Worm (Caenorhabditis elegans) whole organism, L1 larva: ENCODE measurements around the gene spp-10.

Experiments
- Y116A8C.19 ChIP-seq: sonication (generic microtip); optimal IDR thresholded peaks from 2 replicates; lab custom pipeline; 2016; ENCODE audit warnings: missing compliant biosample characterization, missing genetic modification characterization, borderline replicate concordance
- alr-1 ChIP-seq: fragments of 200-800 bp; sonication (Bioruptor generic); optimal IDR thresholded peaks from 2 replicates; lab custom pipeline; 2018; ENCODE audit warnings: borderline replicate concordance, mild to moderate bottlenecking, missing genetic modification characterization, missing compliant biosample characterization
- ama-1 ChIP-seq: fragments of 150-350 bp; optimal IDR thresholded peaks from 2 replicates; lab custom pipeline; 2014
- ceh-63 ChIP-seq: fragments of 200-800 bp; sonication (Bioruptor generic); optimal IDR thresholded peaks from 2 replicates; lab custom pipeline; 2018; ENCODE audit warnings: mild to moderate bottlenecking, missing genetic modification characterization, missing compliant biosample characterization
- ceh-82 ChIP-seq, 3 experiments: fragments of 150-350 bp in 1 of 3; sonication (generic microtip) in 2 of 3; optimal IDR thresholded peaks; 2 replicates each; lab custom pipeline; 2014 to 2017; ENCODE audit warnings: missing biosample characterization in 3 of 3, missing genetic modification characterization in 3 of 3
- efl-1 ChIP-seq, 4 experiments: fragments of 150-350 bp; optimal IDR thresholded peaks in 3 of 4; peaks in 1 of 4; 1 replicate in 1 of 4; 2 replicates in 3 of 4; lab custom pipeline; 2014; ENCODE audit warnings: missing biosample characterization in 2 of 4, missing genetic modification characterization in 2 of 4, missing genetic modification reagents in 2 of 4
- efl-3 ChIP-seq: fragments of 200-800 bp; sonication (Bioruptor generic); optimal IDR thresholded peaks from 2 replicates; lab custom pipeline; 2018; ENCODE audit warnings: mild to moderate bottlenecking, missing genetic modification characterization, missing compliant biosample characterization
- elt-2 ChIP-seq: sonication (generic microtip); optimal IDR thresholded peaks from 2 replicates; lab custom pipeline; 2016; ENCODE audit warnings: missing genetic modification characterization, mild to moderate bottlenecking, inconsistent platforms, missing compliant biosample characterization, missing genetic modification reagents
- elt-3 ChIP-seq, 6 experiments: fragments of 150-350 bp in 1 of 6; sonication (generic microtip); optimal IDR thresholded peaks; 2 replicates each; lab custom pipeline; 2017 to 2018; ENCODE audit warnings: missing biosample characterization in 6 of 6, missing genetic modification characterization in 6 of 6, inconsistent platforms in 1 of 6
- fkh-4 ChIP-seq: sonication (generic microtip); optimal IDR thresholded peaks from 2 replicates; lab custom pipeline; 2016; ENCODE audit warnings: missing compliant biosample characterization, missing genetic modification characterization, borderline replicate concordance
- fkh-8 ChIP-seq: sonication (generic microtip); optimal IDR thresholded peaks from 2 replicates; lab custom pipeline; 2016; ENCODE audit warnings: mild to moderate bottlenecking, missing genetic modification characterization, missing compliant biosample characterization
- hlh-17 ChIP-seq: fragments of 200-800 bp; sonication (Bioruptor generic); optimal IDR thresholded peaks from 2 replicates; lab custom pipeline; 2018; ENCODE audit warnings: missing genetic modification characterization, mild to moderate bottlenecking, missing compliant biosample characterization, moderate library complexity, borderline replicate concordance
- hpl-2 ChIP-seq: fragments of 150-350 bp; optimal IDR thresholded peaks from 2 replicates; lab custom pipeline; 2014; ENCODE audit warnings: missing biosample characterization, missing genetic modification reagents, missing genetic modification characterization
- irx-1 ChIP-seq: sonication (generic microtip); optimal IDR thresholded peaks from 2 replicates; lab custom pipeline; 2016; ENCODE audit warnings: missing genetic modification characterization, missing compliant biosample characterization
- jun-1 ChIP-seq: fragments of 150-350 bp; optimal IDR thresholded peaks from 2 replicates; lab custom pipeline; 2014; ENCODE audit warnings: missing biosample characterization, missing genetic modification reagents, missing genetic modification characterization
- lin-15B ChIP-seq: fragments of 150-350 bp; sonication (generic microtip); optimal IDR thresholded peaks from 3 replicates; lab custom pipeline; 2014; ENCODE audit warnings: missing biosample characterization, missing genetic modification characterization
- lir-3 ChIP-seq: sonication (generic microtip); optimal IDR thresholded peaks from 2 replicates; lab custom pipeline; 2016; ENCODE audit warnings: mild to moderate bottlenecking, missing genetic modification characterization, moderate library complexity, missing compliant biosample characterization; ENCODE audit not compliant: poor library complexity
- lsy-2 ChIP-seq, 2 experiments: fragments of 150-350 bp; optimal IDR thresholded peaks; 2 replicates each; lab custom pipeline; 2014; ENCODE audit warnings: missing biosample characterization in 2 of 2, missing genetic modification characterization in 2 of 2
- mab-9 ChIP-seq: fragments of 200-800 bp; sonication (Bioruptor generic); IDR thresholded peaks from 2 replicates; pipeline ENCODE4 v1.3.6; 2022; ENCODE audit warnings: missing genetic modification reagents, missing genetic modification characterization, missing compliant biosample characterization
- mep-1 ChIP-seq: fragments of 150-350 bp; optimal IDR thresholded peaks from 2 replicates; lab custom pipeline; 2014; ENCODE audit warnings: missing biosample characterization, missing genetic modification characterization
- nhr-12 ChIP-seq: sonication (generic microtip); optimal IDR thresholded peaks from 2 replicates; lab custom pipeline; 2017; ENCODE audit warnings: missing biosample characterization, missing genetic modification characterization
- nhr-237 ChIP-seq: fragments of 150-350 bp; optimal IDR thresholded peaks from 2 replicates; lab custom pipeline; 2014; ENCODE audit warnings: missing biosample characterization, missing genetic modification characterization
- nhr-28 ChIP-seq: fragments of 150-350 bp; optimal IDR thresholded peaks from 2 replicates; lab custom pipeline; 2014; ENCODE audit warnings: missing biosample characterization, missing genetic modification characterization
- nhr-47 ChIP-seq: sonication (generic microtip); optimal IDR thresholded peaks from 2 replicates; lab custom pipeline; 2016; ENCODE audit warnings: mild to moderate bottlenecking, missing genetic modification characterization, moderate library complexity, missing compliant biosample characterization
- nhr-76 ChIP-seq: sonication (generic microtip); optimal IDR thresholded peaks from 2 replicates; lab custom pipeline; 2017; ENCODE audit warnings: missing biosample characterization, missing genetic modification characterization
- nhr-85 ChIP-seq: sonication (generic microtip); peaks from one replicate; lab custom pipeline; 2016; ENCODE audit warnings: missing genetic modification characterization, inconsistent platforms, missing compliant biosample characterization
- nhr-90 ChIP-seq: sonication (generic microtip); optimal IDR thresholded peaks from 2 replicates; lab custom pipeline; 2016; ENCODE audit warnings: mild to moderate bottlenecking, missing genetic modification characterization, missing compliant biosample characterization; ENCODE audit not compliant: poor library complexity
- rnt-1 ChIP-seq: sonication (generic microtip); optimal IDR thresholded peaks from 2 replicates; lab custom pipeline; 2016; ENCODE audit warnings: mild to moderate bottlenecking, missing genetic modification characterization, moderate library complexity, missing compliant biosample characterization
- skn-1 ChIP-seq: fragments of 150-350 bp; optimal IDR thresholded peaks from 2 replicates; lab custom pipeline; 2014; ENCODE audit warnings: missing biosample characterization, missing genetic modification characterization
- snpc-4 ChIP-seq: fragments of 150-350 bp; optimal IDR thresholded peaks from 2 replicates; lab custom pipeline; 2014; ENCODE audit warnings: missing biosample characterization, missing genetic modification characterization
- snu-23 ChIP-seq: sonication (generic microtip); optimal IDR thresholded peaks from 2 replicates; lab custom pipeline; 2016; ENCODE audit warnings: missing genetic modification characterization, missing compliant biosample characterization
- sup-37 ChIP-seq: fragments of 200-800 bp; sonication (Bioruptor generic); optimal IDR thresholded peaks from 2 replicates; lab custom pipeline; 2018; ENCODE audit warnings: mild to moderate bottlenecking, missing genetic modification characterization, missing compliant biosample characterization
- unc-62 ChIP-seq: fragments of 150-350 bp; optimal IDR thresholded peaks from 2 replicates; lab custom pipeline; 2014; ENCODE audit warnings: missing biosample characterization, missing genetic modification reagents, missing genetic modification characterization
- zip-4 ChIP-seq: fragments of 200-800 bp; sonication (Bioruptor generic); optimal IDR thresholded peaks from 2 replicates; lab custom pipeline; 2018; ENCODE audit warnings: mild to moderate bottlenecking, missing genetic modification characterization, moderate library complexity, missing compliant biosample characterization

Gene spp-10

DNA sequence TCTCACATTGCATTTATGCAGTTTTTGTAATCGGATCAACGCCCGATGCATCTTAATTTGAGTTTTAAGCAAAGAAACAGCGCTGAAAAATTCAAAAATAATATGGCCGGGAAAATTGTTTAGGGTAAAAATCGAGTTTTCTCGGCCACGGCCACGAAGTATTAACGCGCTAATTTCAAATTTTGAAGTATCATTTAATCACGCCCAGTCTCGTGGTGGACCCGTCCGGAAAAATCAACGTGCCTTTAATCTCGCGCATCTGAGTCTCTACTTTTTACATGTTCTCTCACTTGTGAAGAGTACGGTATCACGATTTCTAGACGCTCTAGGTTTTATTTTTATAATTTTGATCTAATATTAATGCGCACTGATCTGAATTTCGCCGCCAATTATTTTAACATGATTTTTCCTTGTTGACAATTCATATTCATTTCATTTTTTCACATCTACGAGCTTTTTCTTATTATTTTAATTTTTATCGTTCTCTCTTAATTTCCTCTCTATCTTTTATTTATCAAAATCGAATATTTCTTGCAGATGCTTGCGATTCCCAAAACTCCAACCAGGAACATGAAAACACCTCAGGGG, 21.9 kb downstream of the spp-10 start, which contains the start of the genes acdh-13 and mesp-1 (continued):
- TF ChIP-seq mep-1 (tag; lab: Kevin White, UChicago) (peak; percentile 39), fkh-8 (tag; lab: Kevin White, UChicago) (peak; percentile 29), snpc-4 (tag; lab: Kevin White, UChicago) (peak; percentile 20), fkh-4 (peak; percentile 62), unc-62 (no peak), nhr-28 (tag; lab: Kevin White, UChicago) (no peak), nhr-47 (tag; lab: Kevin White, UChicago) (peak; percentile 70), zip-4 (no peak), efl-1 (optimal IDR thresholded peaks at IDR 0.05; lab: Kevin White, UChicago) (peak; percentile 92 to 93), efl-1 (GFP tag; optimal IDR thresholded peaks at IDR 0.05 in 1 of 2; lab: Kevin White, UChicago) (peak; percentile 92 to 99), sup-37 (GFP tag; lab: Kevin White, UChicago) (no peak), nhr-237 (no peak), rnt-1 (tag; lab: Kevin White, UChicago) (peak; percentile 95), alr-1 (tag; lab: Kevin White, UChicago) (no peak), skn-1 (tag; lab: Kevin White, UChicago) (peak; percentile 31), ama-1 (lab: Kevin White, UChicago) (no peak)

DNA sequence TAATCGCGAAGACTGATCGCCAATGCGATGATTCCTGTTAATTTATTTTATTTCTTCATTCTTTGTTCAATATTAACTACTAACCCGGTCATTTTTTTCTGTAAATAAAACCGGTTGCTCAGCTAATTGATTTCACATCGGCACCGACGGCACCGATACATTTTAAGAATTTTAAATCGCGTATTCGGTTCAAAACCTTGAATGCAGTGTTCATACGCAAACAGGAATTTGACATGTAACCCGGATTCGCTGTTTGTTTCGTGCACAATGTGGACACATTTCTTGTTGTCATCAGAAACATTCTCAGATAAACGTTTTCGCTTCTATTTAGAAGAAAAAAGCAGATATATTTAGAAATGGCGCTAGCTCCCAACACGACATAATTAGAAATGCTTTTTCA, 23.0 kb downstream of the spp-10 start:
- TF ChIP-seq nhr-85 (tag; lab: Kevin White, UChicago) (no peak), hlh-17 (GFP tag; lab: Kevin White, UChicago) (no peak), lin-15B (tag; lab: Kevin White, UChicago) (no peak), nhr-12 (no peak), elt-2 (tag; lab: Kevin White, UChicago) (no peak), hpl-2 (no peak), nhr-47 (tag; lab: Kevin White, UChicago) (no peak), nhr-237 (no peak), Y116A8C.19 (tag; lab: Kevin White, UChicago) (no peak), nhr-76 (tag; lab: Kevin White, UChicago) (no peak), elt-3 (tag; optimal IDR thresholded peaks at IDR 0.05; lab: Kevin White, UChicago) (no peak), zip-4 (no peak), snu-23 (no peak)

DNA sequence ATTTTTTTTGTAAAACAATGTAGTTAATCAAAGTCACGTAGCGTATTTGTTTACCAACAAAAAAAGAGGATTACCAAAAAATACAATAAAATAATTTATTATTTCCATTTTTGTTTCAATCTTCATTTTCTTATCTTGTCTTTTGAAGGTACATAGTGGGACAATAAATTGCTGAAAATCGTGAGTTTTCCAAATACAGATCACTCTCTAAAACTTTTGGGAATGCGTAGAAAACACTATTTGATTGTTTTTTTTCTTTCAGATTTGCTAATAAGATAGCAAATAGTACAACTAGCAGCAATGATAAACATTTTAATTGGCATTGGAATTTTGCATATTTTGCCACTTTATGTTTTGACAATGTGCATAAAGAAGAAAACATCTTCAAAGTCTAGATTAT, 24.4 kb downstream of the spp-10 start, which contains the start of gene C28C12.1:
C28C12.1 (plus strand) TSS at position 301 of the 400 bp plus-strand sequence.
- TF ChIP-seq jun-1 (tag; lab: Kevin White, UChicago) (no peak), nhr-237 (no peak), lsy-2 (tag; optimal IDR thresholded peaks at IDR 0.05; lab: Kevin White, UChicago) (no peak), ceh-82 (tag; optimal IDR thresholded peaks at IDR 0.05; lab: Kevin White, UChicago) (no peak), alr-1 (tag; lab: Kevin White, UChicago) (no peak), ceh-63 (GFP tag; lab: Kevin White, UChicago) (no peak)

DNA sequence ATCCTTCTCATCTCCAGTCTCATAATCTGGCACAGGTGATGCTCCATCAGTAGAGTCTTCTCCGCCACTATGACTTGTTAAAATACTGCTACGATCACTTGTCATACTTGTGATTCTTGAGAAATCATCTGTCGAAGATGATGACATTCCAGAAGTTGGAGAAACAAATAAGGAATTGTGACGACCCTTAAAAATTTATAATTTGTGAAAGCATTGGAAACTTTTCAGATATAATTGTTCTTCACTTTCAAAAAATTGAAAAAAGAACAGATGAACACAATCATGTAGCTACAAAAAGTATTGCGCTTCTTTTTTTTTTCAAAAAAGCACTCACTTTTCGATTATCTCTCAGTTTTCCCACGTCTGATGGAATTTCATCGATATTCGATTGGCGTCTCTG, 29.1 kb downstream of the spp-10 start:
- TF ChIP-seq snpc-4 (tag; lab: Kevin White, UChicago) (no peak), irx-1 (tag; lab: Kevin White, UChicago) (no peak), efl-3 (GFP tag; lab: Kevin White, UChicago) (no peak), mab-9 (no peak), nhr-237 (no peak), lsy-2 (tag; optimal IDR thresholded peaks at IDR 0.05; lab: Kevin White, UChicago) (no peak), ama-1 (lab: Kevin White, UChicago) (no peak), Y116A8C.19 (tag; lab: Kevin White, UChicago) (no peak), lir-3 (tag; lab: Kevin White, UChicago) (no peak), ceh-82 (tag; optimal IDR thresholded peaks at IDR 0.05; lab: Kevin White, UChicago) (no peak), hlh-17 (GFP tag; lab: Kevin White, UChicago) (no peak), nhr-90 (tag; lab: Kevin White, UChicago) (no peak), nhr-47 (tag; lab: Kevin White, UChicago) (no peak), hpl-2 (no peak)
